Fruit fly (Drosophila melanogaster) whole organism, embryonic: ENCODE results near the gene MSBP.

Experiments
- Abd-B ChIP-seq: fragments of 200-800 bp; sonication (Bioruptor generic); optimal IDR thresholded peaks from 2 replicates; lab custom pipeline; 2018; ENCODE audit warnings: missing biosample characterization, mild to moderate bottlenecking, missing genetic modification characterization, moderate library complexity
- Antp ChIP-seq: fragments of 200-800 bp; sonication (Bioruptor generic); optimal IDR thresholded peaks from 3 replicates; lab custom pipeline; 2016; ENCODE audit warnings: missing biosample characterization, missing genetic modification characterization
- Bteb2 ChIP-seq: fragments of 200-800 bp; sonication (Bioruptor generic); optimal IDR thresholded peaks from 2 replicates; lab custom pipeline; 2016; ENCODE audit warnings: missing biosample characterization, missing genetic modification characterization
- CG10267 ChIP-seq: fragments of 200-800 bp; sonication (Bioruptor generic); optimal IDR thresholded peaks from 2 replicates; lab custom pipeline; 2018; ENCODE audit warnings: missing biosample characterization, mild to moderate bottlenecking, missing genetic modification characterization, moderate library complexity
- CG10979 ChIP-seq: fragments of 200-800 bp; sonication (Bioruptor generic); optimal IDR thresholded peaks from 2 replicates; lab custom pipeline; 2018; ENCODE audit warnings: missing biosample characterization, mild to moderate bottlenecking, missing genetic modification characterization, moderate library complexity
- CG11398 ChIP-seq: fragments of 200-800 bp; sonication (Bioruptor generic); optimal IDR thresholded peaks from 2 replicates; lab custom pipeline; 2016; ENCODE audit warnings: missing biosample characterization, missing genetic modification characterization
- CG12219 ChIP-seq: fragments of 200-800 bp; sonication (Bioruptor generic); optimal IDR thresholded peaks from 3 replicates; lab custom pipeline; 2018; ENCODE audit warnings: missing biosample characterization, mild to moderate bottlenecking, missing genetic modification characterization
- CG12299 ChIP-seq: fragments of 200-800 bp; sonication (Bioruptor generic); optimal IDR thresholded peaks from 2 replicates; lab custom pipeline; 2018; ENCODE audit warnings: missing biosample characterization, mild to moderate bottlenecking, missing genetic modification characterization
- CG15073 ChIP-seq: fragments of 200-800 bp; sonication (Bioruptor generic); optimal IDR thresholded peaks from 2 replicates; lab custom pipeline; 2016; ENCODE audit warnings: missing biosample characterization, missing genetic modification characterization
- CG1603 ChIP-seq: fragments of 200-800 bp; sonication (Bioruptor generic); optimal IDR thresholded peaks from 2 replicates; lab custom pipeline; 2019; ENCODE audit warnings: missing biosample characterization, mild to moderate bottlenecking, missing genetic modification characterization, moderate library complexity
- CG16815 ChIP-seq: fragments of 200-800 bp; sonication (Bioruptor generic); optimal IDR thresholded peaks from 3 replicates; lab custom pipeline; 2017; ENCODE audit warnings: missing biosample characterization, mild to moderate bottlenecking, missing genetic modification characterization
- CG17328 ChIP-seq: fragments of 200-800 bp; sonication (Bioruptor generic); IDR thresholded peaks from 2 replicates; pipeline ENCODE4 v1.3.6; 2022; ENCODE audit warnings: missing biosample characterization, missing genetic modification characterization
- CG17359 ChIP-seq: fragments of 200-800 bp; sonication (Bioruptor generic); optimal IDR thresholded peaks from 3 replicates; lab custom pipeline; 2018; ENCODE audit warnings: missing biosample characterization, mild to moderate bottlenecking, missing genetic modification characterization, moderate library complexity
- CG17385 ChIP-seq: fragments of 200-800 bp; sonication (Bioruptor generic); optimal IDR thresholded peaks from 3 replicates; lab custom pipeline; 2018; ENCODE audit warnings: missing biosample characterization, mild to moderate bottlenecking, missing genetic modification characterization
- CG17612 ChIP-seq: fragments of 200-800 bp; sonication (Bioruptor generic); IDR thresholded peaks from 2 replicates; pipeline ENCODE4 v1.3.6; 2022; ENCODE audit warnings: missing biosample characterization, missing genetic modification characterization
- CG1792 ChIP-seq: fragments of 200-800 bp; sonication (Bioruptor generic); optimal IDR thresholded peaks from 2 replicates; lab custom pipeline; 2016; ENCODE audit warnings: missing biosample characterization, missing genetic modification characterization
- CG1832 ChIP-seq: fragments of 200-800 bp; sonication (Bioruptor generic); optimal IDR thresholded peaks from 2 replicates; lab custom pipeline; 2017; ENCODE audit warnings: missing biosample characterization, mild to moderate bottlenecking, missing genetic modification characterization, inconsistent platforms
- CG2116 ChIP-seq: fragments of 200-800 bp; sonication (Bioruptor generic); optimal IDR thresholded peaks from 3 replicates; lab custom pipeline; 2018; ENCODE audit warnings: missing biosample characterization, mild to moderate bottlenecking, missing genetic modification characterization
- CG2199 ChIP-seq: fragments of 200-800 bp; sonication (Bioruptor generic); IDR thresholded peaks from 3 replicates; pipeline ENCODE4 v1.3.6; 2022; ENCODE audit warnings: missing biosample characterization, missing genetic modification characterization
- CG31441 ChIP-seq: fragments of 200-800 bp; sonication (Bioruptor generic); IDR thresholded peaks from 2 replicates; pipeline ENCODE4 v1.3.6; 2022; ENCODE audit warnings: missing biosample characterization, missing genetic modification characterization
- CG3995 ChIP-seq: fragments of 200-800 bp; sonication (Bioruptor generic); optimal IDR thresholded peaks from 3 replicates; lab custom pipeline; 2016; ENCODE audit warnings: missing biosample characterization, missing genetic modification characterization
- CG6813 ChIP-seq: fragments of 200-800 bp; sonication (Bioruptor generic); optimal IDR thresholded peaks from 2 replicates; lab custom pipeline; 2017; ENCODE audit warnings: missing biosample characterization, missing genetic modification characterization, mild to moderate bottlenecking, moderate library complexity, missing genetic modification reagents
- CG8765 ChIP-seq: fragments of 200-800 bp; sonication (Bioruptor generic); IDR thresholded peaks from 2 replicates; pipeline ENCODE4 v1.3.6; 2022; ENCODE audit warnings: missing biosample characterization, missing genetic modification characterization
- Dbx ChIP-seq: fragments of 200-800 bp; sonication (Bioruptor generic); IDR thresholded peaks from 3 replicates; pipeline ENCODE4 v1.3.6; 2022; ENCODE audit warnings: missing biosample characterization, missing genetic modification characterization
- Dek ChIP-seq: fragments of 200-800 bp; sonication (Bioruptor generic); optimal IDR thresholded peaks from 3 replicates; lab custom pipeline; 2019; ENCODE audit warnings: missing biosample characterization, mild to moderate bottlenecking, missing genetic modification characterization, moderate library complexity
- E2f2 ChIP-seq: fragments of 200-800 bp; sonication (Bioruptor generic); IDR thresholded peaks from 2 replicates; pipeline ENCODE4 v1.3.6; 2022; ENCODE audit warnings: missing biosample characterization, missing genetic modification characterization
- ERR ChIP-seq: fragments of 200-800 bp; sonication (Bioruptor generic); optimal IDR thresholded peaks from 2 replicates; lab custom pipeline; 2016; ENCODE audit warnings: missing biosample characterization, missing genetic modification characterization
- Gug ChIP-seq: fragments of 200-800 bp; sonication (Bioruptor generic); IDR thresholded peaks from 4 replicates; pipeline ENCODE4 v1.3.6; 2022; ENCODE audit warnings: missing biosample characterization, missing genetic modification characterization
- Hmr ChIP-seq: fragments of 200-800 bp; sonication (Bioruptor generic); optimal IDR thresholded peaks from 3 replicates; lab custom pipeline; 2017; ENCODE audit warnings: mild to moderate bottlenecking, missing biosample characterization, missing genetic modification reagents, missing genetic modification characterization
- Hr78 ChIP-seq, 2 experiments: fragments of 200-800 bp in 1 of 2; fragments of >200 bp in 1 of 2; sonication (Bioruptor generic) in 1 of 2; optimal IDR thresholded peaks; 2 replicates each; lab custom pipeline; 2017 to 2019; ENCODE audit warnings: missing biosample characterization in 2 of 2, missing genetic modification characterization in 2 of 2, mild to moderate bottlenecking in 1 of 2, moderate library complexity in 1 of 2
- MBD-R2 ChIP-seq: fragments of 200-800 bp; sonication (Bioruptor generic); IDR thresholded peaks from 2 replicates; pipeline ENCODE4 v1.3.6; 2022; ENCODE audit warnings: missing biosample characterization, missing genetic modification characterization
- Mad ChIP-seq: fragments of 200-800 bp; sonication (Bioruptor generic); optimal IDR thresholded peaks from 2 replicates; lab custom pipeline; 2016; ENCODE audit warnings: missing biosample characterization, missing genetic modification characterization
- Max ChIP-seq: fragments of 200-800 bp; sonication (Bioruptor generic); optimal IDR thresholded peaks from 2 replicates; lab custom pipeline; 2016; ENCODE audit warnings: missing biosample characterization, mild to moderate bottlenecking, missing genetic modification characterization
- Opbp ChIP-seq: fragments of 200-800 bp; sonication (Bioruptor generic); IDR thresholded peaks from 3 replicates; pipeline ENCODE4 v1.3.6; 2022; ENCODE audit warnings: missing biosample characterization, missing genetic modification characterization; ENCODE audit not compliant: partially characterized antibody
- amos ChIP-seq: fragments of 200-800 bp; sonication (Bioruptor generic); IDR thresholded peaks from 2 replicates; pipeline ENCODE4 v1.3.6; 2022; ENCODE audit warnings: missing biosample characterization, missing genetic modification characterization; ENCODE audit not compliant: partially characterized antibody
- ash1 ChIP-seq: fragments of 200-800 bp; sonication (Bioruptor generic); optimal IDR thresholded peaks from 2 replicates; lab custom pipeline; 2018; ENCODE audit warnings: missing biosample characterization, mild to moderate bottlenecking, missing genetic modification characterization
- bigmax ChIP-seq: fragments of 200-800 bp; sonication (Bioruptor generic); optimal IDR thresholded peaks from 2 replicates; lab custom pipeline; 2018; ENCODE audit warnings: missing biosample characterization, mild to moderate bottlenecking, missing genetic modification characterization
- br ChIP-seq: fragments of >200 bp; optimal IDR thresholded peaks from 2 replicates; lab custom pipeline; 2017
- ci ChIP-seq: fragments of 200-800 bp; sonication (Bioruptor generic); IDR thresholded peaks from 3 replicates; pipeline ENCODE4 v1.3.6; 2022; ENCODE audit warnings: missing biosample characterization, missing genetic modification characterization
- cwo ChIP-seq: fragments of 200-800 bp; sonication (Bioruptor generic); optimal IDR thresholded peaks from 3 replicates; lab custom pipeline; 2017; ENCODE audit warnings: missing biosample characterization, missing genetic modification characterization, mild to moderate bottlenecking, moderate library complexity, missing genetic modification reagents
- dati ChIP-seq: fragments of 200-800 bp; sonication (Bioruptor generic); IDR thresholded peaks from 2 replicates; pipeline ENCODE4 v1.3.6; 2022; ENCODE audit warnings: missing biosample characterization, missing genetic modification characterization
- emc ChIP-seq: fragments of 200-800 bp; sonication (Bioruptor generic); optimal IDR thresholded peaks from 2 replicates; lab custom pipeline; 2016; ENCODE audit warnings: missing biosample characterization, missing genetic modification characterization
- grau ChIP-seq: fragments of 200-800 bp; optimal IDR thresholded peaks from 3 replicates; lab custom pipeline; 2019; ENCODE audit warnings: missing biosample characterization, mild to moderate bottlenecking, missing genetic modification characterization, moderate library complexity
- kni ChIP-seq: fragments of 200-800 bp; sonication (Bioruptor generic); optimal IDR thresholded peaks from 3 replicates; lab custom pipeline; 2017; ENCODE audit warnings: mild to moderate bottlenecking, missing biosample characterization, missing genetic modification reagents, missing genetic modification characterization
- luna ChIP-seq: fragments of 200-800 bp; sonication (Bioruptor generic); optimal IDR thresholded peaks from 2 replicates; lab custom pipeline; 2016; ENCODE audit warnings: missing biosample characterization, missing genetic modification characterization
- mld ChIP-seq: fragments of 200-800 bp; sonication (Bioruptor generic); IDR thresholded peaks from 3 replicates; pipeline ENCODE4 v1.3.6; 2022; ENCODE audit warnings: missing biosample characterization, missing genetic modification characterization; ENCODE audit not compliant: partially characterized antibody
- otp ChIP-seq: fragments of 200-800 bp; sonication (Bioruptor generic); IDR thresholded peaks from 3 replicates; pipeline ENCODE4, ENCODE4 v1.3.6; 2022; ENCODE audit warnings: missing biosample characterization, missing genetic modification characterization
- pita ChIP-seq: fragments of 200-800 bp; sonication (Bioruptor generic); optimal IDR thresholded peaks from 2 replicates; lab custom pipeline; 2017; ENCODE audit warnings: missing biosample characterization, mild to moderate bottlenecking, missing genetic modification characterization
- slbo ChIP-seq: fragments of 200-800 bp; sonication (Bioruptor generic); IDR thresholded peaks from 2 replicates; pipeline ENCODE4 v1.3.6; 2022; ENCODE audit warnings: missing biosample characterization, missing genetic modification characterization
- vvl ChIP-seq: fragments of 200-800 bp; sonication (Bioruptor generic); IDR thresholded peaks from 2 replicates; pipeline ENCODE4 v1.3.6; 2022; ENCODE audit warnings: missing biosample characterization, missing genetic modification characterization
- zfh2 ChIP-seq: fragments of 200-800 bp; sonication (Bioruptor generic); optimal IDR thresholded peaks from 2 replicates; lab custom pipeline; 2016; ENCODE audit warnings: missing biosample characterization, missing genetic modification characterization

Gene MSBP

DNA sequence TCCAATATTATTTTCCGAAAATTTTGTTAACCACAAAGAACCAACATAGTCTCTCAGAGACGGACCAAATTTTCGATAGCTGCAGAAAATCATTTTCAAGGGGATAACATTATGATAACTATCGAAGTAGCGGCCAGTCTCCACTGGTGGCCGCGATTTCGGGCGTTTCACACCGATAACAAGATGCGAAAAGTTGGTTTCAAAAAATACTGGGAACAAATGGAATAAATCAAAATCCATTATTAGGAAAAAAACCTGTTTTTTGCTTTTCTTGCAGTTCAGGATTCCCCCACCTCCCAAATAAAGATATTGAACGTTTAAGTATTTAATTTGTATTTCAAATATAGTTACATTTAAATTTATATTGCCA lies 2.7 kb downstream of the MSBP start, which contains the start of gene tay (continued):
- TF ChIP-seq CG8765 (GFP tag; lab: Robert Waterston, UW): no peak
- TF ChIP-seq CG10267: peak; percentile 19
- peak; percentile 79 for TF ChIP-seq Opbp (GFP tag; lab: Robert Waterston, UW)
- TF ChIP-seq CG6813 (GFP tag; lab: Kevin White, UChicago): no peak
- no peak for TF ChIP-seq CG17328
- TF ChIP-seq amos (GFP tag; lab: Robert Waterston, UW): peak; percentile 82
- no peak for TF ChIP-seq grau (tag; lab: Kevin White, UChicago)
- no peak for TF ChIP-seq Hmr (GFP tag; lab: Kevin White, UChicago)
- no peak for TF ChIP-seq CG1832
- no peak for TF ChIP-seq dati (GFP tag; lab: Robert Waterston, UW)
- no peak for TF ChIP-seq CG1603
- TF ChIP-seq vvl (GFP tag; lab: Robert Waterston, UW): peak; percentile 46
- TF ChIP-seq CG12219: no peak
- TF ChIP-seq ash1 (GFP tag; lab: Kevin White, UChicago): no peak
- no peak; the same call in 3 of the 4 replicates for TF ChIP-seq Gug (GFP tag; lab: Robert Waterston, UW)
- TF ChIP-seq Abd-B (GFP tag; lab: Kevin White, UChicago): no peak
- TF ChIP-seq mld: 0 out of 3 replicates have a peak, but pooled peaks have one; percentile 37
- TF ChIP-seq br (lab: Kevin White, UChicago): no peak
- no peak for TF ChIP-seq CG17359 (tag; lab: Kevin White, UChicago)
- no peak for TF ChIP-seq CG16815 (GFP tag; lab: Kevin White, UChicago)
- no peak for TF ChIP-seq ERR (GFP tag; lab: Kevin White, UChicago)
- TF ChIP-seq emc (GFP tag; lab: Kevin White, UChicago): no peak
- no peak for TF ChIP-seq luna
- no peak for TF ChIP-seq ci (GFP tag; lab: Robert Waterston, UW)
- no peak for TF ChIP-seq kni (GFP tag; lab: Kevin White, UChicago)
- no peak for TF ChIP-seq Dbx (GFP tag; lab: Robert Waterston, UW)
- TF ChIP-seq CG2116 (GFP tag; lab: Kevin White, UChicago): peak; percentile 42
- TF ChIP-seq Dek: no peak
- no peak for TF ChIP-seq cwo (GFP tag; lab: Kevin White, UChicago)
- no peak for TF ChIP-seq pita
- TF ChIP-seq CG3995 (GFP tag; lab: Kevin White, UChicago): peak; percentile 98
- peak; percentile 62 for TF ChIP-seq slbo (GFP tag; lab: Robert Waterston, UW)
- 0 out of 2 replicates have a peak, but pooled peaks have one; percentile 8 for TF ChIP-seq MBD-R2
- TF ChIP-seq Hr78 (GFP tag; optimal IDR thresholded peaks at IDR 0.05; lab: Kevin White, UChicago): peak in 1 of 2 experiments; percentile 66
- no peak for TF ChIP-seq CG15073 (GFP tag; lab: Kevin White, UChicago)
- TF ChIP-seq Max (GFP tag; lab: Kevin White, UChicago): no peak
- TF ChIP-seq bigmax (GFP tag; lab: Kevin White, UChicago): peak; percentile 47
- TF ChIP-seq CG11398 (GFP tag; lab: Kevin White, UChicago): no peak
- TF ChIP-seq zfh2 (GFP tag; lab: Kevin White, UChicago): peak; percentile 35
- peak; percentile 32; the same call in 1 of the 2 replicates for TF ChIP-seq E2f2 (GFP tag; lab: Robert Waterston, UW)
- no peak for TF ChIP-seq CG17385 (GFP tag; lab: Kevin White, UChicago)
- no peak for TF ChIP-seq Mad (GFP tag; lab: Kevin White, UChicago)
- TF ChIP-seq CG2199 (GFP tag; lab: Robert Waterston, UW): peak; percentile 55; the same call in 2 of the 3 replicates
- TF ChIP-seq CG17612 (GFP tag; lab: Robert Waterston, UW): no peak
- peak; percentile 1 for TF ChIP-seq CG12299 (tag; lab: Kevin White, UChicago)
- TF ChIP-seq CG10979 (tag; lab: Kevin White, UChicago): no peak
- 0 out of 2 replicates have a peak, but pooled peaks have one; percentile 17 for TF ChIP-seq CG31441 (GFP tag; lab: Robert Waterston, UW)
- TF ChIP-seq Bteb2 (GFP tag; lab: Kevin White, UChicago): no peak
- peak; percentile 31 for TF ChIP-seq Antp (GFP tag; lab: Kevin White, UChicago)
- TF ChIP-seq CG1792 (GFP tag; lab: Kevin White, UChicago): no peak
- TF ChIP-seq otp (GFP tag; lab: Robert Waterston, UW): no peak
